Worm (Caenorhabditis elegans) whole organism, L1 larva: ENCODE data around the gene F28C10.1.

ENCODE experiments used
- C04F5.9 ChIP-seq: sonication (generic microtip); optimal IDR thresholded peaks from 2 replicates; lab custom pipeline; 2016; ENCODE audit warnings: missing genetic modification characterization, missing compliant biosample characterization
- C34B4.2 ChIP-seq: sonication (generic microtip); optimal IDR thresholded peaks from 2 replicates; lab custom pipeline; 2017; ENCODE audit warnings: mild to moderate bottlenecking, missing genetic modification characterization, missing compliant biosample characterization
- F16B12.6 ChIP-seq: fragments of 150-350 bp; optimal IDR thresholded peaks from 2 replicates; lab custom pipeline; 2014; ENCODE audit warnings: missing biosample characterization, missing genetic modification characterization
- Y116A8C.19 ChIP-seq: sonication (generic microtip); optimal IDR thresholded peaks from 2 replicates; lab custom pipeline; 2016; ENCODE audit warnings: missing compliant biosample characterization, missing genetic modification characterization, borderline replicate concordance
- aha-1 ChIP-seq: fragments of 150-350 bp; optimal IDR thresholded peaks from 2 replicates; lab custom pipeline; 2014; ENCODE audit warnings: missing biosample characterization, missing genetic modification characterization
- blmp-1 ChIP-seq: fragments of 150-350 bp; optimal IDR thresholded peaks from 2 replicates; lab custom pipeline; 2014; ENCODE audit warnings: missing biosample characterization, missing genetic modification characterization
- ceh-82 ChIP-seq, 3 experiments: fragments of 150-350 bp in 1 of 3; sonication (generic microtip) in 2 of 3; optimal IDR thresholded peaks; 2 replicates each; lab custom pipeline; 2014 to 2017; ENCODE audit warnings: missing biosample characterization in 3 of 3, missing genetic modification characterization in 3 of 3
- ceh-88 ChIP-seq: fragments of 200-800 bp; sonication (Bioruptor generic); IDR thresholded peaks from 2 replicates; pipeline ENCODE4 v1.3.6; 2022; ENCODE audit warnings: missing genetic modification characterization, missing compliant biosample characterization
- ceh-90 ChIP-seq: sonication (generic microtip); optimal IDR thresholded peaks from 2 replicates; lab custom pipeline; 2016; ENCODE audit warnings: missing genetic modification characterization, missing compliant biosample characterization
- ces-1 ChIP-seq: fragments of 150-350 bp; optimal IDR thresholded peaks from 2 replicates; lab custom pipeline; 2014; ENCODE audit warnings: missing biosample characterization, missing genetic modification reagents, missing genetic modification characterization
- dpl-1 ChIP-seq, 3 experiments: fragments of 150-350 bp in 2 of 3; sonication (generic microtip) in 1 of 3; optimal IDR thresholded peaks; 2 replicates each; lab custom pipeline; 2014 to 2017; ENCODE audit warnings: missing biosample characterization in 3 of 3, missing genetic modification characterization in 3 of 3, missing genetic modification reagents in 3 of 3
- dsc-1 ChIP-seq: sonication (generic microtip); optimal IDR thresholded peaks from 2 replicates; lab custom pipeline; 2016; ENCODE audit warnings: mild to moderate bottlenecking, missing genetic modification characterization, missing compliant biosample characterization
- efl-1 ChIP-seq, 4 experiments: fragments of 150-350 bp; optimal IDR thresholded peaks in 3 of 4; peaks in 1 of 4; 1 replicate in 1 of 4; 2 replicates in 3 of 4; lab custom pipeline; 2014; ENCODE audit warnings: missing biosample characterization in 2 of 4, missing genetic modification characterization in 2 of 4, missing genetic modification reagents in 2 of 4
- efl-3 ChIP-seq: fragments of 200-800 bp; sonication (Bioruptor generic); optimal IDR thresholded peaks from 2 replicates; lab custom pipeline; 2018; ENCODE audit warnings: mild to moderate bottlenecking, missing genetic modification characterization, missing compliant biosample characterization
- egl-27 ChIP-seq, 2 experiments: fragments of 150-350 bp in 1 of 2; sonication (generic microtip); optimal IDR thresholded peaks; 3 replicates each; lab custom pipeline; 2017 to 2018; ENCODE audit warnings: missing biosample characterization in 2 of 2, missing genetic modification characterization in 2 of 2, missing genetic modification reagents in 2 of 2
- elt-2 ChIP-seq: sonication (generic microtip); optimal IDR thresholded peaks from 2 replicates; lab custom pipeline; 2016; ENCODE audit warnings: missing genetic modification characterization, mild to moderate bottlenecking, inconsistent platforms, missing compliant biosample characterization, missing genetic modification reagents
- elt-3 ChIP-seq, 6 experiments: fragments of 150-350 bp in 1 of 6; sonication (generic microtip); optimal IDR thresholded peaks; 2 replicates each; lab custom pipeline; 2017 to 2018; ENCODE audit warnings: missing biosample characterization in 6 of 6, missing genetic modification characterization in 6 of 6, inconsistent platforms in 1 of 6
- fkh-8 ChIP-seq: sonication (generic microtip); optimal IDR thresholded peaks from 2 replicates; lab custom pipeline; 2016; ENCODE audit warnings: mild to moderate bottlenecking, missing genetic modification characterization, missing compliant biosample characterization
- fos-1 ChIP-seq: fragments of 150-350 bp; optimal IDR thresholded peaks from 2 replicates; lab custom pipeline; 2014; ENCODE audit warnings: missing biosample characterization, missing genetic modification characterization
- hlh-17 ChIP-seq: fragments of 200-800 bp; sonication (Bioruptor generic); optimal IDR thresholded peaks from 2 replicates; lab custom pipeline; 2018; ENCODE audit warnings: missing genetic modification characterization, mild to moderate bottlenecking, missing compliant biosample characterization, moderate library complexity, borderline replicate concordance
- hlh-4 ChIP-seq: sonication (generic microtip); optimal IDR thresholded peaks from 2 replicates; lab custom pipeline; 2016; ENCODE audit warnings: mild to moderate bottlenecking, missing genetic modification characterization, missing compliant biosample characterization
- hpl-2 ChIP-seq: fragments of 150-350 bp; optimal IDR thresholded peaks from 2 replicates; lab custom pipeline; 2014; ENCODE audit warnings: missing biosample characterization, missing genetic modification reagents, missing genetic modification characterization
- irx-1 ChIP-seq: sonication (generic microtip); optimal IDR thresholded peaks from 2 replicates; lab custom pipeline; 2016; ENCODE audit warnings: missing genetic modification characterization, missing compliant biosample characterization
- isw-1 ChIP-seq: fragments of 200-800 bp; sonication (Bioruptor generic); IDR thresholded peaks from 2 replicates; pipeline ENCODE4 v1.3.6; 2022; ENCODE audit warnings: missing genetic modification characterization, missing compliant biosample characterization
- lin-13 ChIP-seq: fragments of 150-350 bp; optimal IDR thresholded peaks from 2 replicates; lab custom pipeline; 2014; ENCODE audit warnings: missing biosample characterization, missing genetic modification reagents, missing genetic modification characterization
- lin-14 ChIP-seq: fragments of 200-800 bp; sonication (Bioruptor generic); optimal IDR thresholded peaks from 2 replicates; lab custom pipeline; 2018; ENCODE audit warnings: mild to moderate bottlenecking, missing genetic modification characterization, moderate library complexity, missing compliant biosample characterization
- lin-35 ChIP-seq, 2 experiments: fragments of 150-350 bp; optimal IDR thresholded peaks; 2 replicates each; lab custom pipeline; 2014; ENCODE audit warnings: missing biosample characterization in 2 of 2, missing genetic modification characterization in 2 of 2, missing genetic modification reagents in 2 of 2
- lir-3 ChIP-seq: sonication (generic microtip); optimal IDR thresholded peaks from 2 replicates; lab custom pipeline; 2016; ENCODE audit warnings: mild to moderate bottlenecking, missing genetic modification characterization, moderate library complexity, missing compliant biosample characterization; ENCODE audit not compliant: poor library complexity
- lsy-2 ChIP-seq, 2 experiments: fragments of 150-350 bp; optimal IDR thresholded peaks; 2 replicates each; lab custom pipeline; 2014; ENCODE audit warnings: missing biosample characterization in 2 of 2, missing genetic modification characterization in 2 of 2
- mab-9 ChIP-seq: fragments of 200-800 bp; sonication (Bioruptor generic); IDR thresholded peaks from 2 replicates; pipeline ENCODE4 v1.3.6; 2022; ENCODE audit warnings: missing genetic modification reagents, missing genetic modification characterization, missing compliant biosample characterization
- mdl-1 ChIP-seq, 2 experiments: fragments of 150-350 bp; optimal IDR thresholded peaks; 2 replicates each; lab custom pipeline; 2014 to 2017; ENCODE audit warnings: missing biosample characterization in 2 of 2, missing genetic modification characterization in 2 of 2, inconsistent platforms in 1 of 2
- mef-2 ChIP-seq: fragments of 150-350 bp; optimal IDR thresholded peaks from 2 replicates; lab custom pipeline; 2014; ENCODE audit warnings: missing biosample characterization, missing genetic modification characterization
- mep-1 ChIP-seq: fragments of 150-350 bp; optimal IDR thresholded peaks from 2 replicates; lab custom pipeline; 2014; ENCODE audit warnings: missing biosample characterization, missing genetic modification characterization
- nhr-11 ChIP-seq: fragments of 150-350 bp; optimal IDR thresholded peaks from 2 replicates; lab custom pipeline; 2014; ENCODE audit warnings: missing biosample characterization, missing genetic modification characterization
- nhr-19 ChIP-seq: fragments of 200-800 bp; sonication (Bioruptor generic); conservative IDR thresholded peaks from 2 replicates; pipeline ENCODE4 v1.3.6; 2022; ENCODE audit warnings: missing genetic modification characterization, missing compliant biosample characterization
- nhr-237 ChIP-seq: fragments of 150-350 bp; optimal IDR thresholded peaks from 2 replicates; lab custom pipeline; 2014; ENCODE audit warnings: missing biosample characterization, missing genetic modification characterization
- nhr-28 ChIP-seq: fragments of 150-350 bp; optimal IDR thresholded peaks from 2 replicates; lab custom pipeline; 2014; ENCODE audit warnings: missing biosample characterization, missing genetic modification characterization
- nhr-71 ChIP-seq: sonication (generic microtip); optimal IDR thresholded peaks from 2 replicates; lab custom pipeline; 2016; ENCODE audit warnings: mild to moderate bottlenecking, missing genetic modification characterization, moderate library complexity, missing compliant biosample characterization
- nhr-76 ChIP-seq: sonication (generic microtip); optimal IDR thresholded peaks from 2 replicates; lab custom pipeline; 2017; ENCODE audit warnings: missing biosample characterization, missing genetic modification characterization
- nhr-85 ChIP-seq: sonication (generic microtip); peaks from one replicate; lab custom pipeline; 2016; ENCODE audit warnings: missing genetic modification characterization, inconsistent platforms, missing compliant biosample characterization
- nhr-90 ChIP-seq: sonication (generic microtip); optimal IDR thresholded peaks from 2 replicates; lab custom pipeline; 2016; ENCODE audit warnings: mild to moderate bottlenecking, missing genetic modification characterization, missing compliant biosample characterization; ENCODE audit not compliant: poor library complexity
- pax-3 ChIP-seq: fragments of 200-800 bp; sonication (Bioruptor generic); optimal IDR thresholded peaks from 2 replicates; lab custom pipeline; 2018; ENCODE audit warnings: mild to moderate bottlenecking, missing genetic modification characterization, moderate library complexity, missing compliant biosample characterization
- rnt-1 ChIP-seq: sonication (generic microtip); optimal IDR thresholded peaks from 2 replicates; lab custom pipeline; 2016; ENCODE audit warnings: mild to moderate bottlenecking, missing genetic modification characterization, moderate library complexity, missing compliant biosample characterization
- snpc-4 ChIP-seq: fragments of 150-350 bp; optimal IDR thresholded peaks from 2 replicates; lab custom pipeline; 2014; ENCODE audit warnings: missing biosample characterization, missing genetic modification characterization
- snu-23 ChIP-seq: sonication (generic microtip); optimal IDR thresholded peaks from 2 replicates; lab custom pipeline; 2016; ENCODE audit warnings: missing genetic modification characterization, missing compliant biosample characterization
- sox-4 ChIP-seq: sonication (generic microtip); optimal IDR thresholded peaks from 2 replicates; lab custom pipeline; 2016; ENCODE audit warnings: missing genetic modification characterization, missing compliant biosample characterization
- sptf-1 ChIP-seq: fragments of 150-350 bp; optimal IDR thresholded peaks from 2 replicates; lab custom pipeline; 2014; ENCODE audit warnings: missing biosample characterization, missing genetic modification characterization
- swsn-7 ChIP-seq: sonication (generic microtip); optimal IDR thresholded peaks from 2 replicates; lab custom pipeline; 2016; ENCODE audit warnings: missing genetic modification characterization, missing compliant biosample characterization
- tbx-2 ChIP-seq: sonication (generic microtip); optimal IDR thresholded peaks from 2 replicates; lab custom pipeline; 2016; ENCODE audit warnings: missing genetic modification characterization, missing compliant biosample characterization
- zip-4 ChIP-seq: fragments of 200-800 bp; sonication (Bioruptor generic); optimal IDR thresholded peaks from 2 replicates; lab custom pipeline; 2018; ENCODE audit warnings: mild to moderate bottlenecking, missing genetic modification characterization, moderate library complexity, missing compliant biosample characterization
- ztf-11 ChIP-seq, 2 experiments: sonication (generic microtip); optimal IDR thresholded peaks; 2 replicates each; lab custom pipeline; 2016 to 2017; ENCODE audit warnings: missing genetic modification characterization in 2 of 2, missing biosample characterization in 1 of 2, missing compliant biosample characterization in 1 of 2
- ztf-4 ChIP-seq: fragments of 150-350 bp; optimal IDR thresholded peaks from 2 replicates; lab custom pipeline; 2014; ENCODE audit warnings: missing biosample characterization, missing genetic modification characterization

F28C10.1 gene

ce11 chrX:535728-536127, 7.2 kb upstream of the F28C10.1 start, which contains the start of gene F28C10.3:
F28C10.3 (minus strand) TSS chrX:535828.
- TF ChIP-seq hlh-4 (tag; lab: Kevin White, UChicago): no peak
- TF ChIP-seq dsc-1 (tag; lab: Kevin White, UChicago): peak; percentile 65
- no peak for TF ChIP-seq snpc-4 (tag; lab: Kevin White, UChicago)
- no peak for TF ChIP-seq nhr-28
- peak; percentile 77 for TF ChIP-seq swsn-7 (tag; lab: Kevin White, UChicago)
- TF ChIP-seq isw-1: peak; percentile 55
- no peak for TF ChIP-seq nhr-76 (tag; lab: Kevin White, UChicago)
- TF ChIP-seq egl-27 (tag; optimal IDR thresholded peaks at IDR 0.05; lab: Kevin White, UChicago): peak; percentile 19 to 80
- TF ChIP-seq efl-1 (optimal IDR thresholded peaks at IDR 0.05; lab: Kevin White, UChicago): peak; percentile 53 to 66
- TF ChIP-seq efl-1 (GFP tag; optimal IDR thresholded peaks at IDR 0.05 in 1 of 2; lab: Kevin White, UChicago): peak; percentile 13 to 93
- peak in 1 of 2 experiments; percentile 75 for TF ChIP-seq mdl-1 (tag; optimal IDR thresholded peaks at IDR 0.05; lab: Kevin White, UChicago)
- TF ChIP-seq lir-3 (tag; lab: Kevin White, UChicago): peak; percentile 43
- TF ChIP-seq hpl-2 (GFP tag; lab: Kevin White, UChicago): peak; percentile 48
- no peak for TF ChIP-seq ztf-11 (tag; optimal IDR thresholded peaks at IDR 0.05; lab: Kevin White, UChicago)
- no peak for TF ChIP-seq sptf-1 (tag; lab: Kevin White, UChicago)
- TF ChIP-seq nhr-237 (tag; lab: Kevin White, UChicago): peak; percentile 36
- peak; percentile 69 to 81 for TF ChIP-seq lsy-2 (tag; optimal IDR thresholded peaks at IDR 0.05; lab: Kevin White, UChicago)
- peak in 2 of 6 experiments; percentile 14 to 66 for TF ChIP-seq elt-3 (tag; optimal IDR thresholded peaks at IDR 0.05; lab: Kevin White, UChicago)
- peak; percentile 21 for TF ChIP-seq pax-3 (tag; lab: Kevin White, UChicago)
- peak; percentile 71 for TF ChIP-seq nhr-11 (tag; lab: Kevin White, UChicago)
- peak; percentile 32 for TF ChIP-seq zip-4 (GFP tag; lab: Kevin White, UChicago)
- TF ChIP-seq sox-4 (tag; lab: Kevin White, UChicago): peak; percentile 51
- TF ChIP-seq ceh-90: no peak
- no peak for TF ChIP-seq hlh-17 (GFP tag; lab: Kevin White, UChicago)
- no peak for TF ChIP-seq elt-2 (tag; lab: Kevin White, UChicago)
- peak; percentile 42 for TF ChIP-seq F16B12.6 (tag; lab: Kevin White, UChicago)
- TF ChIP-seq nhr-85 (tag; lab: Kevin White, UChicago): peak; percentile 98
- TF ChIP-seq ceh-82 (tag; optimal IDR thresholded peaks at IDR 0.05; lab: Kevin White, UChicago): peak; percentile 65 to 89 (median 71)
- TF ChIP-seq nhr-90 (tag; lab: Kevin White, UChicago): peak; percentile 79
- peak; percentile 80 for TF ChIP-seq tbx-2
- TF ChIP-seq lin-13: peak; percentile 72
- TF ChIP-seq rnt-1: peak; percentile 82
- no peak for TF ChIP-seq Y116A8C.19 (tag; lab: Kevin White, UChicago)
- TF ChIP-seq aha-1 (tag; lab: Kevin White, UChicago): no peak
- TF ChIP-seq mab-9 (GFP tag; lab: Robert Waterston, UW): peak; percentile 58; the same call in 1 of the 2 replicates
- peak; percentile 48; the same call in 1 of the 2 replicates for TF ChIP-seq ceh-88 (GFP tag; lab: Robert Waterston, UW)
- peak; percentile 64 for TF ChIP-seq irx-1 (tag; lab: Kevin White, UChicago)
- peak; percentile 91 for TF ChIP-seq nhr-71 (tag; lab: Kevin White, UChicago)
- TF ChIP-seq fos-1 (tag; lab: Kevin White, UChicago): peak; percentile 81
- peak; percentile 80 for TF ChIP-seq blmp-1 (tag; lab: Kevin White, UChicago)
- TF ChIP-seq lin-14 (GFP tag; lab: Kevin White, UChicago): peak; percentile 96
- no peak for TF ChIP-seq ces-1
- TF ChIP-seq fkh-8 (tag; lab: Kevin White, UChicago): peak; percentile 63
- peak in 2 of 3 experiments; percentile 14 to 25 for TF ChIP-seq dpl-1 (GFP tag; optimal IDR thresholded peaks at IDR 0.05; lab: Kevin White, UChicago)
- no peak for TF ChIP-seq C34B4.2
- peak; percentile 2 for TF ChIP-seq ztf-4
- peak; percentile 64 for TF ChIP-seq mef-2 (tag; lab: Kevin White, UChicago)
- peak; percentile 68 for TF ChIP-seq mep-1 (tag; lab: Kevin White, UChicago)
- TF ChIP-seq efl-3 (GFP tag; lab: Kevin White, UChicago): no peak
- TF ChIP-seq lin-35 (GFP tag; optimal IDR thresholded peaks at IDR 0.05; lab: Kevin White, UChicago): peak; percentile 62 to 65
- TF ChIP-seq nhr-19 (GFP tag; lab: Robert Waterston, UW): peak; percentile 73
- TF ChIP-seq snu-23: peak; percentile 87
- TF ChIP-seq C04F5.9 (tag; lab: Kevin White, UChicago): peak; percentile 35
